Worm (Caenorhabditis elegans): Measurements from ENCODE around the gene ric-4.

DNA sequence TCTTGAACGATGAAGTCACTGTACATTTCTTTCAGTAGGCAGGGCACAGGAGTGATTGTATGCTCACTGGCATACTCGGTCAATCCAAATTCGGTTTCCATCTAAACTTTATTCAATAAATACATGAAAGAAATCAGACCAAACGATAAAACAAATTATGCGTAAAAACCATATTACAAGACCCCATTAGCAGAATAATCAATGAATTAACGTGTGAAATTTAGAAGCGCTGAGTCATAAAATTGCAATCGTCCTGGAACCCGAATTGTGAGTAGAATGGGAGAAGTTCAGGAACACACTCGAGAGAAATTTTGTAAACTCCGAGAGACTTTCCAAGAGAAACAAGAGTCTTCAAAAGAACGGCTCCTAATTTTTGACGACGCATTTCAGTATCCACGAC is 49.3 kb upstream of the ric-4 start, which contains the start of gene B0024.11:
- TF ChIP-seq xbp-1 (tag; optimal IDR thresholded peaks at IDR 0.05) (no peak), nhr-237 (tag; optimal IDR thresholded peaks at IDR 0.05) (no peak), snpc-4 (tag; optimal IDR thresholded peaks at IDR 0.05) (no peak), lsy-2 (tag; optimal IDR thresholded peaks at IDR 0.05) (no peak), C04F5.9 (tag; optimal IDR thresholded peaks at IDR 0.05) (no peak), ceh-82 (tag; optimal IDR thresholded peaks at IDR 0.05) (no peak), lin-14 (GFP tag; optimal IDR thresholded peaks at IDR 0.05) (no peak), sptf-1 (tag; optimal IDR thresholded peaks at IDR 0.05) (no peak), elt-3 (tag; optimal IDR thresholded peaks at IDR 0.05) (no peak), dpl-1 (GFP tag; optimal IDR thresholded peaks at IDR 0.05) (no peak), unc-130 (tag; optimal IDR thresholded peaks at IDR 0.05) (no peak)

Measured in whole organism, L1 larva.